Fruit fly (Drosophila melanogaster): ENCODE measurements around the gene CG34308.
A peak's percentile ranks its signal among the peaks of the same experiment; 100 is the strongest.

The CG34308 gene

dm6 chr3R:13051298-13051723, 37.7 kb upstream of the CG34308 start, which contains the start of gene CG7966 (continued):
- TF ChIP-seq org-1 (GFP tag; optimal IDR thresholded peaks at IDR 0.05), result no peak
- TF ChIP-seq Bgb (GFP tag; IDR thresholded peaks at IDR 0.05; ENCODE audit: partially characterized antibody), result peak; percentile 38; the same call in 1 of the 2 replicates
- TF ChIP-seq Bteb2 (GFP tag; optimal IDR thresholded peaks at IDR 0.05), result no peak
- TF ChIP-seq CG34224 (GFP tag; IDR thresholded peaks at IDR 0.05; ENCODE audit: partially characterized antibody), result peak; percentile 14; the same call in 2 of the 3 replicates
- no peak for TF ChIP-seq CG10565 (GFP tag; optimal IDR thresholded peaks at IDR 0.05)
- TF ChIP-seq grn (GFP tag; optimal IDR thresholded peaks at IDR 0.05), result peak; percentile 97
- no peak for TF ChIP-seq CG14860 (GFP tag; IDR thresholded peaks at IDR 0.05; ENCODE audit: partially characterized antibody)
- TF ChIP-seq peb (GFP tag; IDR thresholded peaks at IDR 0.05), result no peak
- peak; percentile 27 for TF ChIP-seq CG31365 (tag; optimal IDR thresholded peaks at IDR 0.05)
- TF ChIP-seq CG7271 (tag; optimal IDR thresholded peaks at IDR 0.05), result no peak
- no peak for TF ChIP-seq HLH3B (GFP tag; IDR thresholded peaks at IDR 0.05)
- no peak for TF ChIP-seq NC2β (GFP tag; optimal IDR thresholded peaks at IDR 0.05)
- TF ChIP-seq HLHmδ (GFP tag; optimal IDR thresholded peaks at IDR 0.05), result no peak
- TF ChIP-seq shn (GFP tag; optimal IDR thresholded peaks at IDR 0.05), result no peak
- TF ChIP-seq CG9876 (GFP tag; optimal IDR thresholded peaks at IDR 0.05), result no peak
- TF ChIP-seq yki (optimal IDR thresholded peaks at IDR 0.05), result no peak
- TF ChIP-seq Mad (GFP tag; optimal IDR thresholded peaks at IDR 0.05), result no peak
- TF ChIP-seq E2f2 (GFP tag; IDR thresholded peaks at IDR 0.05), result no peak
- TF ChIP-seq ro (GFP tag; IDR thresholded peaks at IDR 0.05), result no peak
- no peak for TF ChIP-seq hth (optimal IDR thresholded peaks at IDR 0.05)
- TF ChIP-seq psq (GFP tag; optimal IDR thresholded peaks at IDR 0.05), result no peak
- TF ChIP-seq Optix (GFP tag; IDR thresholded peaks at IDR 0.05), result no peak
- TF ChIP-seq eve (GFP tag; optimal IDR thresholded peaks at IDR 0.05), result no peak
- TF ChIP-seq zen (tag; optimal IDR thresholded peaks at IDR 0.05), result no peak
- TF ChIP-seq YL-1 (GFP tag; optimal IDR thresholded peaks at IDR 0.05), result no peak
- TF ChIP-seq CG11093 (GFP tag; IDR thresholded peaks at IDR 0.05), result no peak
- TF ChIP-seq CG2875 (GFP tag; optimal IDR thresholded peaks at IDR 0.05), result no peak
- no peak for TF ChIP-seq HmgD (GFP tag; optimal IDR thresholded peaks at IDR 0.05)
- peak in 1 of 2 experiments; percentile 99 for TF ChIP-seq Hr78 (GFP tag; optimal IDR thresholded peaks at IDR 0.05)
- no peak for TF ChIP-seq Awh (GFP tag; IDR thresholded peaks at IDR 0.05)
- no peak for TF ChIP-seq BEAF-32 (GFP tag; optimal IDR thresholded peaks at IDR 0.05)
- no peak for TF ChIP-seq CG13624 (GFP tag; optimal IDR thresholded peaks at IDR 0.05)
- TF ChIP-seq sug (tag; optimal IDR thresholded peaks at IDR 0.05), result peak; percentile 28
- TF ChIP-seq br (optimal IDR thresholded peaks at IDR 0.05), result no peak
- no peak for TF ChIP-seq Fer2 (tag; optimal IDR thresholded peaks at IDR 0.05)
- no peak; the same call in 1 of the 2 replicates for TF ChIP-seq onecut (GFP tag; IDR thresholded peaks at IDR 0.05)
- TF ChIP-seq CG14965 (GFP tag; optimal IDR thresholded peaks at IDR 0.05; ENCODE audit: borderline replicate concordance), result no peak
- no peak for TF ChIP-seq emc (GFP tag; optimal IDR thresholded peaks at IDR 0.05)
- TF ChIP-seq lov (optimal IDR thresholded peaks at IDR 0.05), result no peak
- TF ChIP-seq lov (GFP tag; IDR thresholded peaks at IDR 0.05), result no peak
- no peak for TF ChIP-seq ap (GFP tag; IDR thresholded peaks at IDR 0.05)
- TF ChIP-seq bsh (GFP tag; optimal IDR thresholded peaks at IDR 0.05), result no peak
- TF ChIP-seq CrebB (tag; optimal IDR thresholded peaks at IDR 0.05), result no peak
- no peak for TF ChIP-seq HLH54F (GFP tag; optimal IDR thresholded peaks at IDR 0.05)
- TF ChIP-seq CG18764 (GFP tag; optimal IDR thresholded peaks at IDR 0.05), result no peak
- TF ChIP-seq CG5953 (GFP tag; IDR thresholded peaks at IDR 0.05), result no peak
- TF ChIP-seq D19A (tag; optimal IDR thresholded peaks at IDR 0.05), result no peak
- TF ChIP-seq caup (GFP tag; optimal IDR thresholded peaks at IDR 0.05; ENCODE audit: severe bottlenecking), result peak; percentile 63
- TF ChIP-seq CG2116 (GFP tag; optimal IDR thresholded peaks at IDR 0.05), result no peak
- TF ChIP-seq CG17612 (GFP tag; IDR thresholded peaks at IDR 0.05), result no peak
- TF ChIP-seq mam (GFP tag; optimal IDR thresholded peaks at IDR 0.05), result no peak
- no peak for TF ChIP-seq Sry-δ (GFP tag; optimal IDR thresholded peaks at IDR 0.05)
- TF ChIP-seq ATbp (GFP tag; optimal IDR thresholded peaks at IDR 0.05), result no peak

All from whole organism, embryonic.